Worm (Caenorhabditis elegans) whole organism, midembryonic: Measurements from ENCODE around the gene col-127.
"Not testable (repeated sequence)": the region's sequence is repeated elsewhere in the genome, so short reads cannot be mapped to it uniquely, and the experiment has no call there.

Source experiments
- T22C8.4 ChIP-seq: fragments of 200-800 bp; sonication (Bioruptor generic); IDR thresholded peaks from 2 replicates; pipeline ENCODE4 v1.3.6; 2022; ENCODE audit warnings: missing genetic modification characterization, missing compliant biosample characterization
- cog-1 ChIP-seq: sonication (generic microtip); optimal IDR thresholded peaks from 2 replicates; lab custom pipeline; 2016; ENCODE audit warnings: missing genetic modification characterization, missing compliant biosample characterization
- flt-1 ChIP-seq: fragments of 200-800 bp; sonication (Bioruptor generic); IDR thresholded peaks from 2 replicates; pipeline ENCODE4 v1.3.6; 2022; ENCODE audit warnings: missing genetic modification characterization, missing compliant biosample characterization
- klf-2 ChIP-seq: fragments of 200-800 bp; sonication (Bioruptor generic); conservative IDR thresholded peaks from 2 replicates; pipeline ENCODE4 v1.3.6; 2022; ENCODE audit warnings: missing genetic modification reagents, missing genetic modification characterization, missing compliant biosample characterization
- med-1 ChIP-seq: sonication (generic microtip); optimal IDR thresholded peaks from 2 replicates; lab custom pipeline; 2017; ENCODE audit warnings: missing genetic modification characterization, mild to moderate bottlenecking, missing compliant biosample characterization, antibody characterized with exemption, missing genetic modification reagents; ENCODE audit not compliant: insufficient read depth
- ref-1 ChIP-seq: fragments of 200-800 bp; sonication (Bioruptor generic); conservative IDR thresholded peaks from 2 replicates; pipeline ENCODE4 v1.3.6; 2022; ENCODE audit warnings: missing genetic modification reagents, missing genetic modification characterization, missing compliant biosample characterization
- tab-1 ChIP-seq: fragments of 200-800 bp; sonication (Bioruptor generic); IDR thresholded peaks from 2 replicates; pipeline ENCODE4 v1.3.6; 2022; ENCODE audit warnings: missing genetic modification characterization, missing compliant biosample characterization
- ztf-23 ChIP-seq: fragments of 200-800 bp; sonication (Bioruptor generic); IDR thresholded peaks from 2 replicates; pipeline ENCODE4 v1.3.6; 2022; ENCODE audit warnings: missing genetic modification reagents, missing genetic modification characterization, missing compliant biosample characterization
- ztf-29 ChIP-seq: fragments of 200-800 bp; sonication (Bioruptor generic); IDR thresholded peaks from 2 replicates; pipeline ENCODE4 v1.3.6; 2022; ENCODE audit warnings: missing genetic modification reagents, missing genetic modification characterization, missing compliant biosample characterization

col-127 gene

DNA sequence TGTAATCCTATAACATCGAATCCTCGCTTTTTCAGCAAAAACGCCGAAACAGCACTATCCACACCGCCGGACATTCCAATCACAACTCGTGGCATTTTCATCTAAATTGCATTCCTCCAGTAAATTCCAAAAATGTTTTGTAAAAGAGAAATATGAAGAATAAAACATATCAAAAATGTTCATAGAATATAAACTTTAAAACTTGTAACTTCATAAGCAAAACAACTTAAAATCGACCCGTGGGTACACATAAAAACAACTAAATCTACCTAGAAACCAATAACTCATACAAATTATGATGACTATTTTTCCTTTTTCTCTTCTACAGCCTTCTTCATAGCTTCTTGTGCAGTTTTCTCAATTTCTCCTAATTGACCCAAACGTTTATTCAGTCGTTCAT lies 30.8 kb upstream of the col-127 start, which contains the start of gene mttu-1:
mttu-1 (minus strand) TSS at position 101 of the 400 bp plus-strand sequence.
- no peak for TF ChIP-seq ref-1
- TF ChIP-seq ztf-23, result no peak
- TF ChIP-seq cog-1 (tag; lab: Kevin White, UChicago), result no peak

DNA sequence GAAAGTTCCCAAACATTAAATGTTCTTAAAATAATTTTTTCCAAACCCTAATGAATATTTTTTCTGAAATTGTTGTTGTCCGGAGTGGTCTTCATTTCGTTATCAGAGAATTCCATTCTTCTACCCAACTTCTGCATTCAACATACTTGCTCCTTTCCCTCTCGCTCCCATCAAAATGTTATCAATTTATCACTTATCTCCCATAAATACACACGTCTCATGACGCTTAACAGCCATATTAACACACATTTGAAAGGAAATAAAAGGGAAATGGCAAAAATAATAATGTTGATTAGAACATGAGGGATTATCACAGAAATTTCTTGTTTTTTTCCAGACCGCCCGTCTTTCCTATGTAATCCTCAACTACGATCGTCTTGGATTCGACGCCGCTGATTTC lies 23.0 kb upstream of the col-127 start:
- no peak for TF ChIP-seq ztf-23
- no peak for TF ChIP-seq ref-1

DNA sequence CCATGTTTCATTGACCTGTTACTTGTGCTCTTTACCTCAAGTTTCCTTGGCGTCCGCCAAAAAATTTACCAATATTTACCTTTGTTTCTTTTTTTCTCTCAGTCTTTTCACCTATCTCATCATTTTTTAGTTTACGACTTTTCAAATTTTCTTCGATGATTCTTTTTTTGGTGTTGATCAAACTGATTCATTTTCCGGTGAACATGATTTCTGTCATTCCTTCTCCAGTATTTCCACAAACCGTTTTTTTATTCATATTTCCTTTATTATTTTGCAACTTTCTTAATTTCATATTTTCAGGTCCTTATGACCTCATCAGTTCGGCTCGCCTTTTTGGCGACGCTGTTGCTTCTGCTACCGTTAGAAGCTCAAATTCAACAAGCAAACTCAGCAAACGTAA lies 21.5 kb upstream of the col-127 start, which contains the start of gene F54D1.6:
F54D1.6 (plus strand) TSS at position 301 of the 400 bp plus-strand sequence.
- TF ChIP-seq T22C8.4 (no peak), klf-2 (GFP tag; lab: Robert Waterston, UW) (no peak), tab-1 (GFP tag; lab: Robert Waterston, UW) (no peak), cog-1 (tag; lab: Kevin White, UChicago) (no peak), ztf-29 (GFP tag; lab: Robert Waterston, UW) (no peak), flt-1 (GFP tag; lab: Robert Waterston, UW) (no peak), med-1 (GFP tag; lab: Kevin White, UChicago) (no peak), ztf-23 (no peak), ref-1 (no peak)

DNA sequence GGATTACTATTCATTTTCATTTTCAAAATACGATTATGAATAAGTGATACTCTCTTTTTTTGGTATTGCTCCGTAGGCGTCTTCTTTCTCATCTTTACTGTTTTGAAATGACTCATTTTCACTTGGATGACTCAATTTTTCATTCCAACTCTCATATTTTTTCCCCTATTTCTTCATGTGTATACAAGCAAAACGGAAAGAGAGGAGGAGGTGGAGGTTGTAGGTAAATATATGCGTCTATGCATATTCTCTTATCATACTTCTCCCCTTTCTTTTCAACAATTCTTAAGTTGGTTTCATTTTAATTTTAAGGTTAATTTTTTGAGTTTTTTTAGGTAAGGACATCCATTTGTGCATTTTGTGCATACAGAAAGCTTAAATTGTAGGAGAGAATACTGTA lies 20.1 kb upstream of the col-127 start:
- TF ChIP-seq tab-1 (GFP tag; lab: Robert Waterston, UW) (no peak), ztf-29 (GFP tag; lab: Robert Waterston, UW) (no peak)

DNA sequence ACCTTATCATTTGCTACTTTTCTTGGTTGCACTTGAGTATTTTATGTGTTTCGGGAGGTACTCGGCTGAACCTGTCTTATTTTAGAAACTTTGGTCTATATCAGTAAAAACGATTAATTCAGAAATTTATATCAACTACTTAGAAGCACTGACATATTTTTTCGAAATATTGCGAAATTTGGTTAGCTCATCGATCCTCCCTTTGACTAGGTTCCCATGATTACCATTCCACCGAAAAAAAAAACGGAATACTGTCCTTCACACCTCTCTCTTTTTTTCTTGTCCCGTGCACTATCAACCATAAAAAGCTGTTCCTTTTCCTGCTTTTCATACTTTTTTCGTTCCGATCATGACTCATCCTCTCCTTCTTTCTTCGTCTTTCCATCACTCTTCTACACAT lies 19.2 kb upstream of the col-127 start:
- no peak for TF ChIP-seq med-1 (GFP tag; lab: Kevin White, UChicago)
- TF ChIP-seq ref-1, result no peak
- no peak for TF ChIP-seq klf-2 (GFP tag; lab: Robert Waterston, UW)
- no peak for TF ChIP-seq tab-1 (GFP tag; lab: Robert Waterston, UW)
- no peak for TF ChIP-seq flt-1 (GFP tag; lab: Robert Waterston, UW)
- no peak for TF ChIP-seq ztf-23
- no peak for TF ChIP-seq cog-1 (tag; lab: Kevin White, UChicago)
- TF ChIP-seq ztf-29 (GFP tag; lab: Robert Waterston, UW), result no peak
- no peak for TF ChIP-seq T22C8.4

DNA sequence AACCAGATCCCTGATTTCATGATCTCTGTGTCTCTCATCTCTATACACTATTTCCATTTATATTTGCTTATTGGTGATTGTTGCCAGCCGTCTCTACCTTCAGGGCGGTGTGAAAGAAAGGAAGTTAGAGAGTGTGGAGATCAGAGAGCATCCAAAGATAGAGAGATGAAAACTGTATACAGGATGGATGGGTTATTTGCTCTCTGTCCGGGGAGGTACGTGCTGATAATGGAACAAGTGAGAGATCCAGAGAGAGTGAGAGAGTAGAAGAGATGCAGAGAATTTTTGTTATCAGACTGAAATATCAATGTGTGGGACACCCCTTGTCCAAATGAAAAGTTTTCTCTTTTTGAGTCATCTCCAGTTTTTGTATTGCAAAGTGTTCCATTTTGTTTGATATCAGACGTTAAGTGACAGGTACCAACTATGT lies 18.1 kb upstream of the col-127 start:
- TF ChIP-seq med-1 (GFP tag; lab: Kevin White, UChicago), result no peak
- TF ChIP-seq ref-1, result no peak
- no peak for TF ChIP-seq tab-1 (GFP tag; lab: Robert Waterston, UW)
- TF ChIP-seq flt-1 (GFP tag; lab: Robert Waterston, UW), result no peak
- no peak for TF ChIP-seq ztf-29 (GFP tag; lab: Robert Waterston, UW)
- TF ChIP-seq klf-2 (GFP tag; lab: Robert Waterston, UW), result no peak
- no peak for TF ChIP-seq T22C8.4
- TF ChIP-seq ztf-23, result no peak
- no peak for TF ChIP-seq cog-1 (tag; lab: Kevin White, UChicago)

DNA sequence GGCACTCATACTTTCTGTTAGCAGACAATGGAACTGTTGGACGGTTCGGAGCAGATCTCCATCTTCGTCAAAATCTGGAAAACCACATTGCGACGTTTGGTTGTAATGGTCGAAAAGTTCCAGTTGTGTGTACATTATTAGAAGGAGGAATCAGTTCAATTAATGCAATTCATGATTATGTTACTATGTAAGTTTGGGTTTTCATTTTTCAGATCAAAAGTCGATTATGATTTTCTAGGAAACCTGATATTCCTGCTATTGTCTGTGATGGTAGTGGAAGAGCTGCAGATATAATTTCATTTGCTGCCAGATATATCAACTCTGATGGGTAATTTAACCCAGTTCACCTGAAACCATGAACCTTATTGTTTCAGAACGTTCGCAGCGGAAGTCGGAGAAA lies 10.0 kb upstream of the col-127 start:
- TF ChIP-seq T22C8.4 (no peak), ztf-23 (no peak), klf-2 (GFP tag; lab: Robert Waterston, UW) (no peak), ztf-29 (GFP tag; lab: Robert Waterston, UW) (no peak), ref-1 (no peak), flt-1 (GFP tag; lab: Robert Waterston, UW) (no peak), med-1 (GFP tag; lab: Kevin White, UChicago) (no peak), cog-1 (tag; lab: Kevin White, UChicago) (no peak)

DNA sequence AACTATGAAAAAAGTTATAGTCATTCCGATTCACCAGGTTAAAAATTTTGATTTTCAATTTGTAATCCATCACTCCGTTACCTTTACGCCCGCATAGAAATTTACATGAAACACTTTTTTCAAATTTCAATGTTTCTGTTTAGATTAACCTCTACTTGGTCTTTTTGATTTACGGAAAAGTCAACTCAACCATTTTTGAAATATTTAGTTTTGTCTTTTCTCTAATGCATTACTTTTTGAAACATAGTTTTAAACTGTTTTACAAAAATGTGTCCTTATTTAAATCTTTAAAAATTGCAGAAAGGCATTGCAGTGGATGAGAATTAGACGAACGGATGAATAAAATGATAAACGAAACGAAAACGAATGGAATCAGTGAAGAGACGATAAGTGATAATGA lies 7.2 kb upstream of the col-127 start, which contains the start of gene gtl-2:
gtl-2 (plus strand) TSS at position 301 of the 400 bp plus-strand sequence.
- no peak for TF ChIP-seq cog-1 (tag; lab: Kevin White, UChicago)
- TF ChIP-seq med-1 (GFP tag; lab: Kevin White, UChicago), result no peak
- TF ChIP-seq T22C8.4, result no peak
- no peak for TF ChIP-seq klf-2 (GFP tag; lab: Robert Waterston, UW)
- no peak for TF ChIP-seq flt-1 (GFP tag; lab: Robert Waterston, UW)
- no peak for TF ChIP-seq ref-1
- TF ChIP-seq ztf-29 (GFP tag; lab: Robert Waterston, UW), result no peak
- no peak for TF ChIP-seq tab-1 (GFP tag; lab: Robert Waterston, UW)
- TF ChIP-seq ztf-23, result no peak

DNA sequence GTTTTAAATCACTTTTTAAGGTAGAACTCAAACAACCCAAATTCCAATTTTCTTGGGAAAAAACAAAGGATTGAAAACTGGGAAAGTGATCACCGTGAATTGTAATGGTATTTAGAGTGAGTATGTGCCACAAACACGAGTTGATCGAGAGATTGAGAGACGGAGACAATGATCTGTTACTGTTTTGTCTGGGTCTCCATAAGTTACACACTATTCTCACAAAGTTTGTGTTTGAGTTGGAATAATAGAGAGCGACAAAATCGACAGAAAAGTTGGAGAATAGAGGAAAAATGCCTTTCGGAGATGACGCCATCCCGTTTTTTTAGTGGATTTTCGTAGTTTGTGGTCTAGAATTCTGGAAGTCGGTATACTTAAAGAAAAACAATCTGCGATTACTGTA lies 5.3 kb upstream of the col-127 start, which contains the start of gene nhr-7:
nhr-7 (minus strand) TSS at position 101 of the 400 bp plus-strand sequence.
- TF ChIP-seq flt-1 (GFP tag; lab: Robert Waterston, UW) (no peak), med-1 (GFP tag; lab: Kevin White, UChicago) (no peak), klf-2 (GFP tag; lab: Robert Waterston, UW) (no peak), ztf-23 (no peak), cog-1 (tag; lab: Kevin White, UChicago) (no peak), tab-1 (GFP tag; lab: Robert Waterston, UW) (no peak)

DNA sequence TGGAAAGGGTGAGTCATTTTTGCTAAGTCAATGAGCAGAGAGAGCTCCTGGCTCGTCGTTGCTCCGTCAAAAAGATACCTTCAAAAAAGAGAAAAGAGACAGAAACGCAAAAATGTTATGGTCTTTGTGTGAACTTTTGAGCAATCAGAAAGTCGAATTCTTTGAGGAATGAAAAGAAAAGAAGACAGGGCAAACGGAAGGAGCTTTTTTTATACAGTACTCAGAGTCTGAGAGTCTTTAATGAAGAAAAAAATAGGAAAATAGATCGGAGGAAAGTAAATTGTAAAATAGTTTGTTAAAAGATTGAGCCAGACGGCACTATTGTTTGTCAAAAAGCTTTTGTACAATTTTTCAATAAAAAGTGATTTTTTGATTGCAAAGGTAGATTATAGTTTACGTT lies 3.5 kb upstream of the col-127 start:
- TF ChIP-seq ztf-29 (GFP tag; lab: Robert Waterston, UW) (no peak), ref-1 (no peak), cog-1 (tag; lab: Kevin White, UChicago) (no peak), flt-1 (GFP tag; lab: Robert Waterston, UW) (no peak), T22C8.4 (no peak), tab-1 (GFP tag; lab: Robert Waterston, UW) (no peak)

DNA sequence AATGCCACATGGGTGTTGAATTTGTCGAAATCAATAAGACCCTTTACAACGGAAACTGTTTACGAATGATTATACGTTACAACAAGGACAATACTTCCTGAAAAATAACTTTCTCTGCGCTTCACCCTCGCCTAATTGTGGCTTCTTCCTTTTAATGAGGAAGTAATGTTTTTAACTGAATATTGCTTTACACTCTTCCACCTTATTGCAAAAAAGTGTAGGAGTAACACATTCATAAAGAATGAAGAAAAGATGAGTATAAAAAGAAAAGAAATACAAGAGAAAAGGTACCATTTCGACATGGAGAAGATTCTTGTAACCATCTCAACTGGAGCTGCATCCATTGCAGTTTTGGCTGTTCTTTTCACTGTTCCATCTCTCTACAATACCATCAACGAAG lies 2.9 kb downstream of the col-127 start, which contains the start of gene col-126:
col-126 (plus strand) TSS at position 301 of the 400 bp plus-strand sequence.
- TF ChIP-seq ztf-23; klf-2 (GFP tag; lab: Robert Waterston, UW); tab-1 (GFP tag; lab: Robert Waterston, UW): not testable (repeated sequence)
